Worm (Caenorhabditis elegans) whole organism, L1 larva: ENCODE measurements around the gene fbxb-22.

ENCODE experiments used
- C04F5.9 ChIP-seq: sonication (generic microtip); optimal IDR thresholded peaks from 2 replicates; lab custom pipeline; 2016; ENCODE audit warnings: missing genetic modification characterization, missing compliant biosample characterization
- F16B12.6 ChIP-seq: fragments of 150-350 bp; optimal IDR thresholded peaks from 2 replicates; lab custom pipeline; 2014; ENCODE audit warnings: missing biosample characterization, missing genetic modification characterization
- ceh-82 ChIP-seq, 3 experiments: fragments of 150-350 bp in 1 of 3; sonication (generic microtip) in 2 of 3; optimal IDR thresholded peaks; 2 replicates each; lab custom pipeline; 2014 to 2017; ENCODE audit warnings: missing biosample characterization in 3 of 3, missing genetic modification characterization in 3 of 3
- nhr-20 ChIP-seq: sonication (generic microtip); optimal IDR thresholded peaks from 2 replicates; lab custom pipeline; 2016; ENCODE audit warnings: mild to moderate bottlenecking, missing genetic modification characterization, missing compliant biosample characterization
- nhr-77 ChIP-seq: fragments of 150-350 bp; optimal IDR thresholded peaks from 2 replicates; lab custom pipeline; 2014; ENCODE audit warnings: missing biosample characterization, missing genetic modification characterization
- pqm-1 ChIP-seq: sonication (generic microtip); optimal IDR thresholded peaks from 3 replicates; lab custom pipeline; 2017; ENCODE audit warnings: missing biosample characterization, missing genetic modification characterization
- snpc-4 ChIP-seq: fragments of 150-350 bp; optimal IDR thresholded peaks from 2 replicates; lab custom pipeline; 2014; ENCODE audit warnings: missing biosample characterization, missing genetic modification characterization
- sup-37 ChIP-seq: fragments of 200-800 bp; sonication (Bioruptor generic); optimal IDR thresholded peaks from 2 replicates; lab custom pipeline; 2018; ENCODE audit warnings: mild to moderate bottlenecking, missing genetic modification characterization, missing compliant biosample characterization
- unc-98 ChIP-seq: fragments of 200-800 bp; sonication (Bioruptor generic); IDR thresholded peaks from 2 replicates; pipeline ENCODE4 v1.3.6; 2022; ENCODE audit warnings: missing genetic modification characterization, missing compliant biosample characterization

ce11 chrIII:11848317-11848716, 35.2 kb downstream of the fbxb-22 start:
- TF ChIP-seq sup-37 (GFP tag; lab: Kevin White, UChicago) (no peak), C04F5.9 (tag; lab: Kevin White, UChicago) (no peak), unc-98 (GFP tag; lab: Robert Waterston, UW) (no peak), pqm-1 (tag; lab: Kevin White, UChicago) (no peak), nhr-77 (tag; lab: Kevin White, UChicago) (no peak), nhr-20 (tag; lab: Kevin White, UChicago) (no peak), ceh-82 (tag; optimal IDR thresholded peaks at IDR 0.05; lab: Kevin White, UChicago) (no peak), F16B12.6 (no peak), snpc-4 (no peak)
